Worm (Caenorhabditis elegans) whole organism, mixed stage, embryonic: Measurements from ENCODE around the gene moc-1.

Source experiments
- M03D4.4 ChIP-seq: sonication (generic microtip); optimal IDR thresholded peaks from 2 replicates; lab custom pipeline; 2017; ENCODE audit warnings: mild to moderate bottlenecking, missing genetic modification characterization, missing compliant biosample characterization
- bed-3 ChIP-seq: fragments of 200-800 bp; sonication (Bioruptor generic); optimal IDR thresholded peaks from 3 replicates; lab custom pipeline; 2018; ENCODE audit warnings: mild to moderate bottlenecking, missing genetic modification characterization, moderate library complexity, missing compliant biosample characterization
- blmp-1 ChIP-seq: fragments of 150-350 bp; optimal IDR thresholded peaks from 2 replicates; lab custom pipeline; 2014; ENCODE audit warnings: missing biosample characterization, missing genetic modification characterization
- ceh-39 ChIP-seq: fragments of 150-350 bp; optimal IDR thresholded peaks from 2 replicates; lab custom pipeline; 2014; ENCODE audit warnings: missing biosample characterization, missing genetic modification characterization
- ceh-43 ChIP-seq: fragments of 200-800 bp; sonication (Bioruptor generic); optimal IDR thresholded peaks from 2 replicates; lab custom pipeline; 2018; ENCODE audit warnings: mild to moderate bottlenecking, missing genetic modification characterization, moderate library complexity, missing compliant biosample characterization
- ceh-83 ChIP-seq: fragments of 200-800 bp; sonication (Bioruptor generic); optimal IDR thresholded peaks from 2 replicates; lab custom pipeline; 2018; ENCODE audit warnings: mild to moderate bottlenecking, missing genetic modification characterization, missing compliant biosample characterization
- ces-1 ChIP-seq: fragments of 150-350 bp; optimal IDR thresholded peaks from 2 replicates; lab custom pipeline; 2014; ENCODE audit warnings: missing biosample characterization, missing genetic modification reagents, missing genetic modification characterization
- cnd-1 ChIP-seq: fragments of 200-800 bp; sonication (Bioruptor generic); optimal IDR thresholded peaks from 2 replicates; lab custom pipeline; 2018; ENCODE audit warnings: mild to moderate bottlenecking, missing genetic modification characterization, missing compliant biosample characterization
- drap-1 ChIP-seq: fragments of 200-800 bp; sonication (Bioruptor generic); optimal IDR thresholded peaks from 3 replicates; lab custom pipeline; 2018; ENCODE audit warnings: mild to moderate bottlenecking, missing genetic modification characterization, missing compliant biosample characterization
- elt-1 ChIP-seq: sonication (generic microtip); optimal IDR thresholded peaks from 2 replicates; lab custom pipeline; 2017; ENCODE audit warnings: missing genetic modification characterization, mild to moderate bottlenecking, missing compliant biosample characterization, antibody characterized with exemption, moderate library complexity, borderline replicate concordance; ENCODE audit not compliant: insufficient read depth
- elt-3 ChIP-seq: fragments of 150-350 bp; optimal IDR thresholded peaks from 2 replicates; lab custom pipeline; 2014; ENCODE audit warnings: missing biosample characterization, missing genetic modification characterization
- flh-1 ChIP-seq: fragments of 200-800 bp; sonication (Bioruptor generic); optimal IDR thresholded peaks from 2 replicates; lab custom pipeline; 2018; ENCODE audit warnings: mild to moderate bottlenecking, missing genetic modification characterization, moderate library complexity, missing compliant biosample characterization
- ham-2 ChIP-seq: fragments of 200-800 bp; sonication (Bioruptor generic); optimal IDR thresholded peaks from 2 replicates; lab custom pipeline; 2018; ENCODE audit warnings: mild to moderate bottlenecking, missing genetic modification characterization, missing compliant biosample characterization
- hlh-1 ChIP-seq: fragments of 150-350 bp; optimal IDR thresholded peaks from 2 replicates; lab custom pipeline; 2014; ENCODE audit warnings: missing biosample characterization, missing genetic modification reagents, missing genetic modification characterization
- lin-13 ChIP-seq: fragments of 150-350 bp; optimal IDR thresholded peaks from 2 replicates; lab custom pipeline; 2014; ENCODE audit warnings: missing biosample characterization, missing genetic modification characterization
- lin-32 ChIP-seq: fragments of 200-800 bp; sonication (Bioruptor generic); optimal IDR thresholded peaks from 2 replicates; lab custom pipeline; 2018; ENCODE audit warnings: mild to moderate bottlenecking, missing genetic modification characterization, missing compliant biosample characterization
- lsy-2 ChIP-seq: fragments of 150-350 bp; optimal IDR thresholded peaks from 2 replicates; lab custom pipeline; 2014; ENCODE audit warnings: missing biosample characterization, missing genetic modification characterization
- mab-5 ChIP-seq: fragments of 150-350 bp; optimal IDR thresholded peaks from 2 replicates; lab custom pipeline; 2014; ENCODE audit warnings: missing biosample characterization, missing genetic modification characterization
- mep-1 ChIP-seq: fragments of 150-350 bp; optimal IDR thresholded peaks from 2 replicates; lab custom pipeline; 2017; ENCODE audit warnings: missing biosample characterization, missing genetic modification reagents, missing genetic modification characterization, inconsistent platforms
- mls-2 ChIP-seq: sonication (generic microtip); optimal IDR thresholded peaks from 2 replicates; lab custom pipeline; 2016; ENCODE audit warnings: mild to moderate bottlenecking, missing genetic modification characterization, moderate library complexity, missing compliant biosample characterization
- nhr-12 ChIP-seq: fragments of 150-350 bp; optimal IDR thresholded peaks from 2 replicates; lab custom pipeline; 2014; ENCODE audit warnings: missing biosample characterization, missing genetic modification characterization
- nhr-2 ChIP-seq: fragments of 150-350 bp; optimal IDR thresholded peaks from 2 replicates; lab custom pipeline; 2014; ENCODE audit warnings: missing biosample characterization, missing genetic modification characterization
- nhr-237 ChIP-seq: fragments of 150-350 bp; optimal IDR thresholded peaks from 2 replicates; lab custom pipeline; 2014; ENCODE audit warnings: missing biosample characterization, missing genetic modification characterization
- nhr-28 ChIP-seq: fragments of 150-350 bp; optimal IDR thresholded peaks from 2 replicates; lab custom pipeline; 2014; ENCODE audit warnings: missing biosample characterization, missing genetic modification characterization
- nhr-76 ChIP-seq: sonication (generic microtip); optimal IDR thresholded peaks from 2 replicates; lab custom pipeline; 2017; ENCODE audit warnings: missing biosample characterization, missing genetic modification characterization
- pha-4 ChIP-seq: fragments of 150-350 bp; optimal IDR thresholded peaks from 2 replicates; lab custom pipeline; 2018; ENCODE audit warnings: missing biosample characterization, missing genetic modification reagents, missing genetic modification characterization
- sem-2 ChIP-seq: fragments of 200-800 bp; sonication (Bioruptor generic); optimal IDR thresholded peaks from 2 replicates; lab custom pipeline; 2018; ENCODE audit warnings: mild to moderate bottlenecking, missing genetic modification characterization, missing compliant biosample characterization
- snpc-4 ChIP-seq: fragments of 150-350 bp; optimal IDR thresholded peaks from 2 replicates; lab custom pipeline; 2014; ENCODE audit warnings: missing biosample characterization, missing genetic modification characterization
- sptf-1 ChIP-seq: sonication (generic microtip); optimal IDR thresholded peaks from 2 replicates; lab custom pipeline; 2017; ENCODE audit warnings: mild to moderate bottlenecking, missing genetic modification characterization, moderate library complexity, missing compliant biosample characterization
- tbx-8 ChIP-seq: fragments of 200-800 bp; sonication (Bioruptor generic); optimal IDR thresholded peaks from 2 replicates; lab custom pipeline; 2018; ENCODE audit warnings: mild to moderate bottlenecking, missing genetic modification characterization, moderate library complexity, missing compliant biosample characterization
- unc-120 ChIP-seq: sonication (generic microtip); optimal IDR thresholded peaks from 2 replicates; lab custom pipeline; 2017; ENCODE audit warnings: missing genetic modification characterization, missing compliant biosample characterization; ENCODE audit not compliant: poor library complexity, severe bottlenecking
- unc-39 ChIP-seq: fragments of 150-350 bp; optimal IDR thresholded peaks from 2 replicates; lab custom pipeline; 2014; ENCODE audit warnings: missing biosample characterization, missing genetic modification characterization
- unc-62 ChIP-seq: fragments of 150-350 bp; optimal IDR thresholded peaks from 2 replicates; lab custom pipeline; 2014; ENCODE audit warnings: missing biosample characterization, missing genetic modification reagents, missing genetic modification characterization
- zip-8 ChIP-seq: fragments of 150-350 bp; optimal IDR thresholded peaks from 2 replicates; lab custom pipeline; 2014; ENCODE audit warnings: missing biosample characterization, missing genetic modification characterization
- ztf-11 ChIP-seq: fragments of 150-350 bp; optimal IDR thresholded peaks from 2 replicates; lab custom pipeline; 2014; ENCODE audit warnings: missing biosample characterization, missing genetic modification characterization

Gene moc-1

ce11 chrX:10148235-10148872, 9.9 kb upstream of the moc-1 start (continued):
- no peak for TF ChIP-seq lsy-2 (tag; lab: Kevin White, UChicago)
- no peak for TF ChIP-seq sem-2 (GFP tag; lab: Kevin White, UChicago)
- no peak for TF ChIP-seq mep-1
- TF ChIP-seq flh-1, result no peak
- no peak for TF ChIP-seq ceh-39 (tag; lab: Kevin White, UChicago)

- TF ChIP-seq ztf-11 (tag; lab: Kevin White, UChicago) (no peak), unc-62 (GFP tag; lab: Kevin White, UChicago) (peak; percentile 45), nhr-237 (tag; lab: Kevin White, UChicago) (no peak), blmp-1 (tag; lab: Kevin White, UChicago) (no peak), pha-4 (tag; lab: Kevin White, UChicago) (no peak)
These were observed 8.8 kb upstream of the moc-1 start for ce11 chrX:10147236-10147635.

ce11 chrX:10146592-10146991, 8.2 kb upstream of the moc-1 start, which contains the start of gene unc-115:
unc-115 (plus strand) TSS chrX:10146892.
- TF ChIP-seq pha-4 (tag; lab: Kevin White, UChicago) (peak; percentile 85), tbx-8 (no peak), unc-120 (tag; lab: Kevin White, UChicago) (peak; percentile 89), lin-32 (GFP tag; lab: Kevin White, UChicago) (peak; percentile 47), lsy-2 (tag; lab: Kevin White, UChicago) (peak; percentile 47), zip-8 (tag; lab: Kevin White, UChicago) (no peak), nhr-2 (no peak), hlh-1 (tag; lab: Kevin White, UChicago) (peak; percentile 3), cnd-1 (tag; lab: Kevin White, UChicago) (peak; percentile 77), unc-39 (peak; percentile 34), ztf-11 (tag; lab: Kevin White, UChicago) (peak; percentile 74), sem-2 (GFP tag; lab: Kevin White, UChicago) (no peak), bed-3 (no peak), nhr-237 (tag; lab: Kevin White, UChicago) (no peak), mep-1 (peak; percentile 72), nhr-76 (tag; lab: Kevin White, UChicago) (no peak), elt-1 (tag; lab: Kevin White, UChicago) (peak; percentile 2), elt-3 (tag; lab: Kevin White, UChicago) (no peak), sptf-1 (peak; percentile 81), ceh-43 (GFP tag; lab: Kevin White, UChicago) (peak; percentile 20), blmp-1 (tag; lab: Kevin White, UChicago) (peak; percentile 33), ceh-83 (GFP tag; lab: Kevin White, UChicago) (no peak), mab-5 (tag; lab: Kevin White, UChicago) (no peak), ceh-39 (tag; lab: Kevin White, UChicago) (no peak), lin-13 (tag; lab: Kevin White, UChicago) (no peak), mls-2 (tag; lab: Kevin White, UChicago) (peak; percentile 93), drap-1 (GFP tag; lab: Kevin White, UChicago) (peak; percentile 65), ces-1 (GFP tag; lab: Kevin White, UChicago) (peak; percentile 97), unc-62 (GFP tag; lab: Kevin White, UChicago) (peak; percentile 95), nhr-28 (tag; lab: Kevin White, UChicago) (no peak), snpc-4 (tag; lab: Kevin White, UChicago) (no peak), ham-2 (GFP tag; lab: Kevin White, UChicago) (peak; percentile 82), nhr-12 (tag; lab: Kevin White, UChicago) (no peak), M03D4.4 (tag; lab: Kevin White, UChicago) (peak; percentile 63), flh-1 (no peak)
